Fruit fly (Drosophila melanogaster) whole organism, embryonic: Measurements from ENCODE around the gene SkpA.

Experiments
- Adf1 ChIP-seq: fragments of 200-800 bp; sonication (Bioruptor generic); IDR thresholded peaks from 2 replicates; pipeline ENCODE4 v1.3.6; 2022; ENCODE audit warnings: missing biosample characterization, missing genetic modification characterization
- CG10274 ChIP-seq: fragments of 200-800 bp; sonication (Bioruptor generic); optimal IDR thresholded peaks from 3 replicates; lab custom pipeline; 2017; ENCODE audit warnings: missing biosample characterization, mild to moderate bottlenecking, missing genetic modification characterization
- CG10431 ChIP-seq: fragments of 200-800 bp; sonication (Bioruptor generic); optimal IDR thresholded peaks from 3 replicates; lab custom pipeline; 2018; ENCODE audit warnings: missing biosample characterization, mild to moderate bottlenecking, missing genetic modification characterization
- CG10959 ChIP-seq: fragments of 200-800 bp; sonication (Bioruptor generic); IDR thresholded peaks from 2 replicates; pipeline ENCODE4 v1.3.6; 2022; ENCODE audit warnings: missing biosample characterization, missing genetic modification characterization
- CG11093 ChIP-seq: fragments of 200-800 bp; sonication (Bioruptor generic); IDR thresholded peaks from 3 replicates; pipeline ENCODE4 v1.3.6; 2022; ENCODE audit warnings: missing biosample characterization, missing genetic modification characterization
- CG11247 ChIP-seq: fragments of 200-800 bp; sonication (Bioruptor generic); IDR thresholded peaks from 2 replicates; pipeline ENCODE4 v1.3.6; 2022; ENCODE audit warnings: missing biosample characterization, missing genetic modification characterization
- CG11504 ChIP-seq: fragments of 200-800 bp; sonication (Bioruptor generic); optimal IDR thresholded peaks from 3 replicates; lab custom pipeline; 2019; ENCODE audit warnings: missing biosample characterization, mild to moderate bottlenecking, missing genetic modification characterization, moderate library complexity
- CG12391 ChIP-seq: fragments of 200-800 bp; sonication (Bioruptor generic); optimal IDR thresholded peaks from 3 replicates; lab custom pipeline; 2018; ENCODE audit warnings: missing biosample characterization, mild to moderate bottlenecking, missing genetic modification characterization, moderate library complexity
- CG15269 ChIP-seq: fragments of 200-800 bp; sonication (Bioruptor generic); optimal IDR thresholded peaks from 2 replicates; lab custom pipeline; 2018; ENCODE audit warnings: missing biosample characterization, mild to moderate bottlenecking, missing genetic modification characterization, moderate library complexity
- CG15479 ChIP-seq: fragments of 200-800 bp; sonication (Bioruptor generic); optimal IDR thresholded peaks from 3 replicates; lab custom pipeline; 2019; ENCODE audit warnings: missing biosample characterization, mild to moderate bottlenecking, missing genetic modification characterization, moderate library complexity
- CG17186 ChIP-seq: fragments of 200-800 bp; sonication (Bioruptor generic); optimal IDR thresholded peaks from 3 replicates; lab custom pipeline; 2017; ENCODE audit warnings: missing biosample characterization, missing genetic modification reagents, missing genetic modification characterization
- CG17568 ChIP-seq: fragments of 200-800 bp; sonication (Bioruptor generic); optimal IDR thresholded peaks from 2 replicates; lab custom pipeline; 2018; ENCODE audit warnings: missing biosample characterization, mild to moderate bottlenecking, missing genetic modification characterization, moderate library complexity
- CG31365 ChIP-seq: fragments of 200-800 bp; sonication (Bioruptor generic); optimal IDR thresholded peaks from 2 replicates; lab custom pipeline; 2018; ENCODE audit warnings: missing biosample characterization, mild to moderate bottlenecking, missing genetic modification characterization
- CG32532 ChIP-seq: fragments of 200-800 bp; sonication (Bioruptor generic); IDR thresholded peaks from 2 replicates; pipeline ENCODE4 v1.3.6; 2022; ENCODE audit warnings: missing biosample characterization, missing genetic modification characterization
- CG3838 ChIP-seq: fragments of 200-800 bp; sonication (Bioruptor generic); optimal IDR thresholded peaks from 3 replicates; lab custom pipeline; 2016; ENCODE audit warnings: missing biosample characterization, missing genetic modification characterization
- CG4360 ChIP-seq: fragments of 200-800 bp; sonication (Bioruptor generic); IDR thresholded peaks from 2 replicates; pipeline ENCODE4 v1.3.6; 2022; ENCODE audit warnings: missing biosample characterization, missing genetic modification characterization
- CG6654 ChIP-seq: fragments of 200-800 bp; sonication (Bioruptor generic); optimal IDR thresholded peaks from 2 replicates; lab custom pipeline; 2017; ENCODE audit warnings: missing biosample characterization, mild to moderate bottlenecking, missing genetic modification characterization
- CG8089 ChIP-seq: fragments of 200-800 bp; sonication (Bioruptor generic); optimal IDR thresholded peaks from 3 replicates; lab custom pipeline; 2016; ENCODE audit warnings: missing biosample characterization, missing genetic modification characterization
- CG8478 ChIP-seq: fragments of >200 bp; optimal IDR thresholded peaks from 2 replicates; lab custom pipeline; 2018
- CG9876 ChIP-seq: fragments of 200-800 bp; sonication (Bioruptor generic); optimal IDR thresholded peaks from 2 replicates; lab custom pipeline; 2016; ENCODE audit warnings: missing biosample characterization, missing genetic modification characterization
- Doc2 ChIP-seq: fragments of 200-800 bp; sonication (Bioruptor generic); IDR thresholded peaks from 2 replicates; pipeline ENCODE4 v1.3.6; 2022; ENCODE audit warnings: missing biosample characterization, missing genetic modification characterization
- Ets65A ChIP-seq: fragments of 200-800 bp; sonication (Bioruptor generic); peaks from one replicate; lab custom pipeline; 2016; ENCODE audit warnings: missing biosample characterization, missing genetic modification characterization
- Gsc ChIP-seq: fragments of 200-800 bp; sonication (Bioruptor generic); IDR thresholded peaks from 2 replicates; pipeline ENCODE4 v1.3.6; 2022; ENCODE audit warnings: missing biosample characterization, missing genetic modification characterization
- Hr39 ChIP-seq: fragments of >200 bp; optimal IDR thresholded peaks from 2 replicates; lab custom pipeline; 2017
- Lim3 ChIP-seq: fragments of 200-800 bp; sonication (Bioruptor generic); IDR thresholded peaks from 2 replicates; pipeline ENCODE4 v1.3.6; 2022; ENCODE audit warnings: missing biosample characterization, missing genetic modification characterization
- Meics ChIP-seq: fragments of 200-800 bp; sonication (Bioruptor generic); optimal IDR thresholded peaks from 2 replicates; lab custom pipeline; 2017; ENCODE audit warnings: missing biosample characterization, mild to moderate bottlenecking, missing genetic modification characterization
- NC2α ChIP-seq: fragments of 200-800 bp; sonication (Bioruptor generic); optimal IDR thresholded peaks from 2 replicates; lab custom pipeline; 2016; ENCODE audit warnings: missing biosample characterization, missing genetic modification characterization
- Nf-YC ChIP-seq: fragments of 200-800 bp; optimal IDR thresholded peaks from 3 replicates; lab custom pipeline; 2019; ENCODE audit warnings: missing biosample characterization, mild to moderate bottlenecking, missing genetic modification characterization, moderate library complexity
- Rx ChIP-seq: fragments of 200-800 bp; sonication (Bioruptor generic); IDR thresholded peaks from 2 replicates; pipeline ENCODE4 v1.3.6; 2022; ENCODE audit warnings: missing biosample characterization, missing genetic modification characterization
- Sox100B ChIP-seq: fragments of 200-800 bp; sonication (Bioruptor generic); optimal IDR thresholded peaks from 3 replicates; lab custom pipeline; 2018; ENCODE audit warnings: missing biosample characterization, mild to moderate bottlenecking, missing genetic modification characterization
- Ssrp ChIP-seq: fragments of 200-800 bp; sonication (Bioruptor generic); optimal IDR thresholded peaks from 2 replicates; lab custom pipeline; 2018; ENCODE audit warnings: missing biosample characterization, mild to moderate bottlenecking, missing genetic modification characterization, moderate library complexity
- Trl ChIP-seq, 3 experiments: fragments of >200 bp in 2 of 3; fragments of 200-800 bp in 1 of 3; sonication (Bioruptor generic) in 1 of 3; optimal IDR thresholded peaks; 2 replicates in 1 of 3; 3 replicates in 2 of 3; lab custom pipeline; 2016 to 2017; ENCODE audit warnings: missing biosample characterization in 1 of 3, missing genetic modification characterization in 1 of 3
- ab ChIP-seq: fragments of 200-800 bp; sonication (Bioruptor generic); optimal IDR thresholded peaks from 2 replicates; lab custom pipeline; 2016; ENCODE audit warnings: missing biosample characterization, missing genetic modification characterization
- bcd ChIP-seq: fragments of 200-800 bp; sonication (Bioruptor generic); optimal IDR thresholded peaks from 2 replicates; lab custom pipeline; 2017; ENCODE audit warnings: missing biosample characterization, mild to moderate bottlenecking, missing genetic modification characterization
- bsh ChIP-seq, 2 experiments: fragments of 200-800 bp; sonication (Bioruptor generic); optimal IDR thresholded peaks; 2 replicates each; lab custom pipeline; 2017 to 2018; ENCODE audit warnings: mild to moderate bottlenecking in 2 of 2, missing biosample characterization in 2 of 2, missing genetic modification characterization in 2 of 2, moderate library complexity in 1 of 2
- cad ChIP-seq: fragments of >200 bp; optimal IDR thresholded peaks from 2 replicates; lab custom pipeline; 2017; ENCODE audit warnings: missing biosample characterization, missing genetic modification characterization
- chinmo ChIP-seq: fragments of 200-800 bp; sonication (Bioruptor generic); IDR thresholded peaks from 4 replicates; pipeline ENCODE4 v1.3.6; 2022; ENCODE audit warnings: missing biosample characterization, missing genetic modification characterization; ENCODE audit not compliant: partially characterized antibody
- danr ChIP-seq: fragments of 200-800 bp; sonication (Bioruptor generic); IDR thresholded peaks from 2 replicates; pipeline ENCODE4 v1.3.6; 2022; ENCODE audit warnings: missing biosample characterization, missing genetic modification characterization
- eve ChIP-seq, 2 experiments: fragments of >200 bp; optimal IDR thresholded peaks; 2 replicates each; lab custom pipeline; 2017; ENCODE audit warnings: missing biosample characterization in 2 of 2, missing genetic modification characterization in 2 of 2
- fd64A ChIP-seq: fragments of 200-800 bp; sonication (Bioruptor generic); optimal IDR thresholded peaks from 3 replicates; lab custom pipeline; 2018; ENCODE audit warnings: missing biosample characterization, mild to moderate bottlenecking, missing genetic modification characterization
- ftz-f1 ChIP-seq: fragments of 200-800 bp; sonication (Bioruptor generic); optimal IDR thresholded peaks from 2 replicates; lab custom pipeline; 2016; ENCODE audit warnings: missing biosample characterization, missing genetic modification characterization
- gcm2 ChIP-seq: fragments of 200-800 bp; sonication (Bioruptor generic); optimal IDR thresholded peaks from 2 replicates; lab custom pipeline; 2016; ENCODE audit warnings: missing biosample characterization, missing genetic modification characterization
- gem ChIP-seq: fragments of 200-800 bp; sonication (Bioruptor generic); optimal IDR thresholded peaks from 2 replicates; lab custom pipeline; 2019; ENCODE audit warnings: missing biosample characterization, mild to moderate bottlenecking, missing genetic modification characterization, moderate library complexity
- gro ChIP-seq: fragments of 200-800 bp; sonication (Bioruptor generic); optimal IDR thresholded peaks from 2 replicates; lab custom pipeline; 2016; ENCODE audit warnings: missing biosample characterization, missing genetic modification characterization
- kah ChIP-seq: fragments of 200-800 bp; sonication (Bioruptor generic); optimal IDR thresholded peaks from 2 replicates; lab custom pipeline; 2018; ENCODE audit warnings: missing biosample characterization, mild to moderate bottlenecking, missing genetic modification characterization
- nerfin-1 ChIP-seq: fragments of 200-800 bp; sonication (Bioruptor generic); optimal IDR thresholded peaks from 3 replicates; lab custom pipeline; 2019; ENCODE audit warnings: missing biosample characterization, mild to moderate bottlenecking, missing genetic modification characterization, moderate library complexity
- nmo ChIP-seq: fragments of 200-800 bp; sonication (Bioruptor generic); optimal IDR thresholded peaks from 2 replicates; lab custom pipeline; 2018; ENCODE audit warnings: missing biosample characterization, mild to moderate bottlenecking, missing genetic modification characterization, moderate library complexity
- slou ChIP-seq: fragments of 200-800 bp; sonication (Bioruptor generic); optimal IDR thresholded peaks from 3 replicates; lab custom pipeline; 2016; ENCODE audit warnings: missing biosample characterization, missing genetic modification characterization
- sqz ChIP-seq: fragments of 200-800 bp; sonication (Bioruptor generic); optimal IDR thresholded peaks from 3 replicates; lab custom pipeline; 2018; ENCODE audit warnings: missing biosample characterization, mild to moderate bottlenecking, missing genetic modification characterization
- ssp ChIP-seq: fragments of 200-800 bp; sonication (Bioruptor generic); IDR thresholded peaks from 2 replicates; pipeline ENCODE4 v1.3.6; 2022; ENCODE audit warnings: missing biosample characterization, missing genetic modification characterization
- toy ChIP-seq: fragments of 200-800 bp; sonication (Bioruptor generic); IDR thresholded peaks from 2 replicates; pipeline ENCODE4 v1.3.6; 2022; ENCODE audit warnings: missing biosample characterization, missing genetic modification characterization

Gene SkpA

dm6 chrX:629239-629821 is 26.6 kb upstream of the SkpA start, which contains the start of the genes RpL36 and Mybbp1A (continued):
- TF ChIP-seq Trl (optimal IDR thresholded peaks at IDR 0.05; lab: Kevin White, UChicago), result no peak
- TF ChIP-seq Trl (GFP tag; optimal IDR thresholded peaks at IDR 0.05; lab: Kevin White, UChicago), result peak; percentile 80
- peak; percentile 54 for TF ChIP-seq ftz-f1 (GFP tag; lab: Kevin White, UChicago)
- TF ChIP-seq CG11247 (GFP tag; lab: Robert Waterston, UW), result peak; percentile 63; the same call in 1 of the 2 replicates
- peak; percentile 98 for TF ChIP-seq Ets65A (GFP tag; lab: Kevin White, UChicago)
- peak; percentile 87 for TF ChIP-seq Meics (GFP tag; lab: Kevin White, UChicago)
- TF ChIP-seq CG11093 (GFP tag; lab: Robert Waterston, UW), result no peak
- peak; percentile 70 for TF ChIP-seq Sox100B (GFP tag; lab: Kevin White, UChicago)
- TF ChIP-seq chinmo (GFP tag; lab: Robert Waterston, UW), result peak; percentile 80; the same call in 2 of the 4 replicates
- TF ChIP-seq CG8089, result peak; percentile 82
- TF ChIP-seq danr (GFP tag; lab: Robert Waterston, UW), result no peak
- TF ChIP-seq CG15479 (GFP tag; lab: Kevin White, UChicago), result peak; percentile 4
- TF ChIP-seq CG8478 (lab: Kevin White, UChicago), result no peak
- peak; percentile 50 for TF ChIP-seq CG3838
- no peak for TF ChIP-seq CG11504 (tag; lab: Kevin White, UChicago)
- TF ChIP-seq Adf1 (GFP tag; lab: Robert Waterston, UW), result peak; percentile 33
- TF ChIP-seq CG17568 (GFP tag; lab: Kevin White, UChicago), result no peak
- TF ChIP-seq CG15269 (tag; lab: Kevin White, UChicago), result peak; percentile 60
- peak; percentile 83 for TF ChIP-seq gro (GFP tag; lab: Kevin White, UChicago)
- peak; percentile 75 for TF ChIP-seq nmo (GFP tag; lab: Kevin White, UChicago)
- TF ChIP-seq fd64A (GFP tag; lab: Kevin White, UChicago), result peak; percentile 68
- no peak for TF ChIP-seq gem (tag; lab: Kevin White, UChicago)
- TF ChIP-seq Ssrp (tag; lab: Kevin White, UChicago), result peak; percentile 5
- TF ChIP-seq CG31365, result peak; percentile 42
- no peak for TF ChIP-seq Doc2 (GFP tag; lab: Robert Waterston, UW)
- TF ChIP-seq Nf-YC (tag; lab: Kevin White, UChicago), result peak; percentile 41
- TF ChIP-seq Rx (GFP tag; lab: Robert Waterston, UW), result peak; percentile 64
- TF ChIP-seq CG6654 (GFP tag; lab: Kevin White, UChicago), result no peak
- TF ChIP-seq bsh (GFP tag; optimal IDR thresholded peaks at IDR 0.05; lab: Kevin White, UChicago), result peak; percentile 57 to 58
- TF ChIP-seq nerfin-1 (tag; lab: Kevin White, UChicago), result peak; percentile 49
- peak; percentile 41 for TF ChIP-seq gcm2
- TF ChIP-seq sqz (GFP tag; lab: Kevin White, UChicago), result peak; percentile 71
- peak; percentile 83 for TF ChIP-seq CG32532 (GFP tag; lab: Robert Waterston, UW)
- TF ChIP-seq CG10431 (GFP tag; lab: Kevin White, UChicago), result peak; percentile 71
- TF ChIP-seq CG12391 (tag; lab: Kevin White, UChicago), result peak; percentile 70
- TF ChIP-seq CG10959 (GFP tag; lab: Robert Waterston, UW), result no peak
- TF ChIP-seq toy, result 0 out of 2 replicates have a peak, but pooled peaks have one; percentile 28
- TF ChIP-seq CG17186 (GFP tag; lab: Kevin White, UChicago), result peak; percentile 95
- peak; percentile 45 for TF ChIP-seq kah (GFP tag; lab: Kevin White, UChicago)
- no peak for TF ChIP-seq CG4360
- TF ChIP-seq ssp, result peak; percentile 50
- no peak for TF ChIP-seq cad (GFP tag; lab: Kevin White, UChicago)
- peak; percentile 69 for TF ChIP-seq CG10274 (GFP tag; lab: Kevin White, UChicago)
- TF ChIP-seq NC2α (GFP tag; lab: Kevin White, UChicago), result peak; percentile 61
- peak; percentile 78 for TF ChIP-seq CG9876 (GFP tag; lab: Kevin White, UChicago)
- no peak for TF ChIP-seq Lim3
- no peak for TF ChIP-seq Gsc
- no peak for TF ChIP-seq ab
- TF ChIP-seq Hr39, result no peak
- peak; percentile 84 for TF ChIP-seq bcd (GFP tag; lab: Kevin White, UChicago)
- TF ChIP-seq eve (GFP tag; optimal IDR thresholded peaks at IDR 0.05; lab: Kevin White, UChicago), result no peak
- peak; percentile 66 for TF ChIP-seq slou (GFP tag; lab: Kevin White, UChicago)
